Fruit fly (Drosophila melanogaster): ENCODE measurements around the gene CG7519.

The CG7519 gene

DNA sequence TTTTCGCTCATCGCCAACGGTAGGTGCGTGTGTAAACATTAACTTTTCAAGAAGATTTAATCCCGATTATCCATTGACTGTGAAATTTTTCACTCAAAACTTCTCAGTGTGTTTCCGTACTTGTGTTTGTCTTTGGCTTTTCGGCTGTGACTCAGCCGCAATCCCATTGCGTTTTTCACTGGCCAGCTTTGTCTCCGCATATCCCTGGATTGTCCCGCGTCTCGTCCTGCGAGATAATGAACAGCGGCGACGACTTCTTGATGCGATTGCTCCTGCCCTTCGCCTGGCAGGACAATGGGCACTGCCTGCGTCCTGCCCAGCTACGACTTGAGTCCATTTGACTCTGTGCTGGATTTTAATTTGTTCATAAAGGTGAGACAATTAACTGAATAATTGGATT is 10.8 kb upstream of the CG7519 start:
- TF ChIP-seq noc (tag; optimal IDR thresholded peaks at IDR 0.05), result no peak

dm6 chr3L:21483837-21484236 is 9.0 kb upstream of the CG7519 start:
- no peak for TF ChIP-seq noc (tag; optimal IDR thresholded peaks at IDR 0.05)

- no peak for TF ChIP-seq noc (tag; optimal IDR thresholded peaks at IDR 0.05)
These were observed 2.4 kb upstream of the CG7519 start, which contains the start of gene Neu2 for dm6 chr3L:21490486-21490885. Gene Neu2 (minus strand): TSS chr3L:21490586.

dm6 chr3L:21496502-21496864 is 3.6 kb downstream of the CG7519 start:
- no peak for TF ChIP-seq noc (tag; optimal IDR thresholded peaks at IDR 0.05)

dm6 chr3L:21496865-21497634 is 4.2 kb downstream of the CG7519 start, which contains the start of gene Hr78:
Gene Hr78 (minus strand): TSS chr3L:21497494.
- peak; percentile 87 for TF ChIP-seq noc (tag; optimal IDR thresholded peaks at IDR 0.05)

dm6 chr3L:21501172-21501571 is 8.3 kb downstream of the CG7519 start, which contains the start of gene Est-Q:
Gene Est-Q (plus strand): TSS chr3L:21501421.
- TF ChIP-seq noc (tag; optimal IDR thresholded peaks at IDR 0.05), result no peak

dm6 chr3L:21501928-21502327 is 9.0 kb downstream of the CG7519 start:
- peak; percentile 58 for TF ChIP-seq noc (tag; optimal IDR thresholded peaks at IDR 0.05)

DNA sequence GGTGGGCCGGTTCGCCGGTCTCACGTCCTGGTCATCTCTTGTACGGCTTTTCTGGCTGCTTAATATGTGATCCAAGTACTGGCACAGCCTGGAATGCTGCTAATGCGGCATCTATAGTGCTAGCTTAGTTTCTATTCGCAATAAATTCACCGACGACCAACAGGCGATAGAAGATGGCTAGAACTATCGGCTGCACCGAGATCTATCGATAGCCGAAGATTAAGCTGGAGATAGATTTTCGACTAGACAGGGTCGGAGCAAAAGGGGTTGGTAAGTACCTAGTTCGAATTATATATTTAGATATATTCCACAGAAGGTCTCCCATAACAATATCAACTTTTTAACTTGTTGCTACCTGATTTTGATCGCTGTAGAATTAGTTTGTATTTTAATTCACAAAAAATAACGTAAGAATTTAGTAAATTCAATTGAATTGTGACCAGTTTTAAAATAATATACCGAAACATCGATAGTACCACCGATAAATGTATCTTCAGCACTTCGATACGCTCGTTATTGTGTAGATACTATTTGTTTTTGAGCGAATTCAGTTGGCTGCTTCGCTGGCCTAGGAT is 14.6 kb downstream of the CG7519 start, which contains the start of the genes Glg1 and M6:
TSS of gene Glg1 (minus strand) at position 185 of the 575 bp plus-strand sequence.
TSS of gene M6 (plus strand) at position 499 of the 575 bp plus-strand sequence.
- TF ChIP-seq noc (tag; optimal IDR thresholded peaks at IDR 0.05), result peak; percentile 56

dm6 chr3L:21507955-21508354 is 15.1 kb downstream of the CG7519 start:
- no peak for TF ChIP-seq noc (tag; optimal IDR thresholded peaks at IDR 0.05)

dm6 chr3L:21508621-21509020 is 15.7 kb downstream of the CG7519 start:
- no peak for TF ChIP-seq noc (tag; optimal IDR thresholded peaks at IDR 0.05)

DNA sequence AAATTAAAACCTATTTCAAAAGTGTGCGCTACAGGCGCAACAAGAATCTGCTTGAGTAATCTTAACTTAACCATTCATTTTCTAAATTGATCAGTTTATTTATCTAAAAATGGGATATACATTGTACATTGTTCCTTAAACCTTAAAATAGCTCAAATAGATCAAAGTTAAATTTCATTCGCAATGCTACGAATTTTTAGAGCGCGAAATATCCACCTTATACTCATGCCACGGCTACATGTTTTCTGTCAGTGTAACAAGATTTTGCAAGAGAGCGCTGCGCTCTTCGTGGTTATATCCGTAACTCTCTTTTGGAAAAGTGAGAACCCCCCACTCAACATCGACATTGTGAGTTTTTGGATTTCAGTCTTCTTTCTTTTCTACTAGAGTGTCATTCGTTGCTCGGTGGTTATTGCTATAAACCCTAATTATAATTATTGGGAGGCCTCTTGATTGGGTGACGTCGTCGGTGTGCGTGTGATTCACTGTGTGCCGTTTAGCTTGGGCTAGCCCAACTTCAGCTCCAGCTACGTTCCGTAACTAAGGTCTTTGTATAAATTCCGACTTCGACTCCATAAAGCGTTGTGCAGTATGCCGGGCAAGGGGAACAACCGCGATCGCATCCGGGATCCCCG is 16.7 kb downstream of the CG7519 start:
- TF ChIP-seq noc (tag; optimal IDR thresholded peaks at IDR 0.05), result no peak

dm6 chr3L:21515823-21516715 is 23.2 kb downstream of the CG7519 start, which contains the start of the genes SAK and Cdk12:
Gene SAK (minus strand): TSS chr3L:21515887.
Gene Cdk12 (plus strand): TSS chr3L:21516306.
- TF ChIP-seq noc (tag; optimal IDR thresholded peaks at IDR 0.05), result peak; percentile 86

dm6 chr3L:21516716-21517266 is 23.9 kb downstream of the CG7519 start:
- TF ChIP-seq noc (tag; optimal IDR thresholded peaks at IDR 0.05), result peak; percentile 16

dm6 chr3L:21518345-21518744 is 25.5 kb downstream of the CG7519 start:
- TF ChIP-seq noc (tag; optimal IDR thresholded peaks at IDR 0.05), result no peak

Measured in whole organism, larva.